Worm (Caenorhabditis elegans) whole organism, mixed stage, embryonic: Measurements from ENCODE around the gene asp-7.

Experiments used
- M03D4.4 ChIP-seq: sonication (generic microtip); optimal IDR thresholded peaks from 2 replicates; lab custom pipeline; 2017; ENCODE audit warnings: mild to moderate bottlenecking, missing genetic modification characterization, missing compliant biosample characterization
- bed-3 ChIP-seq: fragments of 200-800 bp; sonication (Bioruptor generic); optimal IDR thresholded peaks from 3 replicates; lab custom pipeline; 2018; ENCODE audit warnings: mild to moderate bottlenecking, missing genetic modification characterization, moderate library complexity, missing compliant biosample characterization
- blmp-1 ChIP-seq: fragments of 150-350 bp; optimal IDR thresholded peaks from 2 replicates; lab custom pipeline; 2014; ENCODE audit warnings: missing biosample characterization, missing genetic modification characterization
- ceh-39 ChIP-seq: fragments of 150-350 bp; optimal IDR thresholded peaks from 2 replicates; lab custom pipeline; 2014; ENCODE audit warnings: missing biosample characterization, missing genetic modification characterization
- ceh-43 ChIP-seq: fragments of 200-800 bp; sonication (Bioruptor generic); optimal IDR thresholded peaks from 2 replicates; lab custom pipeline; 2018; ENCODE audit warnings: mild to moderate bottlenecking, missing genetic modification characterization, moderate library complexity, missing compliant biosample characterization
- ceh-83 ChIP-seq: fragments of 200-800 bp; sonication (Bioruptor generic); optimal IDR thresholded peaks from 2 replicates; lab custom pipeline; 2018; ENCODE audit warnings: mild to moderate bottlenecking, missing genetic modification characterization, missing compliant biosample characterization
- ces-1 ChIP-seq: fragments of 150-350 bp; optimal IDR thresholded peaks from 2 replicates; lab custom pipeline; 2014; ENCODE audit warnings: missing biosample characterization, missing genetic modification reagents, missing genetic modification characterization
- cnd-1 ChIP-seq: fragments of 200-800 bp; sonication (Bioruptor generic); optimal IDR thresholded peaks from 2 replicates; lab custom pipeline; 2018; ENCODE audit warnings: mild to moderate bottlenecking, missing genetic modification characterization, missing compliant biosample characterization
- elt-1 ChIP-seq: sonication (generic microtip); optimal IDR thresholded peaks from 2 replicates; lab custom pipeline; 2017; ENCODE audit warnings: missing genetic modification characterization, mild to moderate bottlenecking, missing compliant biosample characterization, antibody characterized with exemption, moderate library complexity, borderline replicate concordance; ENCODE audit not compliant: insufficient read depth
- elt-3 ChIP-seq: fragments of 150-350 bp; optimal IDR thresholded peaks from 2 replicates; lab custom pipeline; 2014; ENCODE audit warnings: missing biosample characterization, missing genetic modification characterization
- flh-1 ChIP-seq: fragments of 200-800 bp; sonication (Bioruptor generic); optimal IDR thresholded peaks from 2 replicates; lab custom pipeline; 2018; ENCODE audit warnings: mild to moderate bottlenecking, missing genetic modification characterization, moderate library complexity, missing compliant biosample characterization
- ham-2 ChIP-seq: fragments of 200-800 bp; sonication (Bioruptor generic); optimal IDR thresholded peaks from 2 replicates; lab custom pipeline; 2018; ENCODE audit warnings: mild to moderate bottlenecking, missing genetic modification characterization, missing compliant biosample characterization
- hlh-1 ChIP-seq: fragments of 150-350 bp; optimal IDR thresholded peaks from 2 replicates; lab custom pipeline; 2014; ENCODE audit warnings: missing biosample characterization, missing genetic modification reagents, missing genetic modification characterization
- lin-13 ChIP-seq: fragments of 150-350 bp; optimal IDR thresholded peaks from 2 replicates; lab custom pipeline; 2014; ENCODE audit warnings: missing biosample characterization, missing genetic modification characterization
- lin-32 ChIP-seq: fragments of 200-800 bp; sonication (Bioruptor generic); optimal IDR thresholded peaks from 2 replicates; lab custom pipeline; 2018; ENCODE audit warnings: mild to moderate bottlenecking, missing genetic modification characterization, missing compliant biosample characterization
- lsy-2 ChIP-seq: fragments of 150-350 bp; optimal IDR thresholded peaks from 2 replicates; lab custom pipeline; 2014; ENCODE audit warnings: missing biosample characterization, missing genetic modification characterization
- mep-1 ChIP-seq: fragments of 150-350 bp; optimal IDR thresholded peaks from 2 replicates; lab custom pipeline; 2017; ENCODE audit warnings: missing biosample characterization, missing genetic modification reagents, missing genetic modification characterization, inconsistent platforms
- mls-2 ChIP-seq: sonication (generic microtip); optimal IDR thresholded peaks from 2 replicates; lab custom pipeline; 2016; ENCODE audit warnings: mild to moderate bottlenecking, missing genetic modification characterization, moderate library complexity, missing compliant biosample characterization
- nhr-12 ChIP-seq: fragments of 150-350 bp; optimal IDR thresholded peaks from 2 replicates; lab custom pipeline; 2014; ENCODE audit warnings: missing biosample characterization, missing genetic modification characterization
- nhr-2 ChIP-seq: fragments of 150-350 bp; optimal IDR thresholded peaks from 2 replicates; lab custom pipeline; 2014; ENCODE audit warnings: missing biosample characterization, missing genetic modification characterization
- nhr-237 ChIP-seq: fragments of 150-350 bp; optimal IDR thresholded peaks from 2 replicates; lab custom pipeline; 2014; ENCODE audit warnings: missing biosample characterization, missing genetic modification characterization
- nhr-28 ChIP-seq: fragments of 150-350 bp; optimal IDR thresholded peaks from 2 replicates; lab custom pipeline; 2014; ENCODE audit warnings: missing biosample characterization, missing genetic modification characterization
- nhr-76 ChIP-seq: sonication (generic microtip); optimal IDR thresholded peaks from 2 replicates; lab custom pipeline; 2017; ENCODE audit warnings: missing biosample characterization, missing genetic modification characterization
- pha-4 ChIP-seq: fragments of 150-350 bp; optimal IDR thresholded peaks from 2 replicates; lab custom pipeline; 2018; ENCODE audit warnings: missing biosample characterization, missing genetic modification reagents, missing genetic modification characterization
- sem-2 ChIP-seq: fragments of 200-800 bp; sonication (Bioruptor generic); optimal IDR thresholded peaks from 2 replicates; lab custom pipeline; 2018; ENCODE audit warnings: mild to moderate bottlenecking, missing genetic modification characterization, missing compliant biosample characterization
- snpc-4 ChIP-seq: fragments of 150-350 bp; optimal IDR thresholded peaks from 2 replicates; lab custom pipeline; 2014; ENCODE audit warnings: missing biosample characterization, missing genetic modification characterization
- sptf-1 ChIP-seq: sonication (generic microtip); optimal IDR thresholded peaks from 2 replicates; lab custom pipeline; 2017; ENCODE audit warnings: mild to moderate bottlenecking, missing genetic modification characterization, moderate library complexity, missing compliant biosample characterization
- tbx-8 ChIP-seq: fragments of 200-800 bp; sonication (Bioruptor generic); optimal IDR thresholded peaks from 2 replicates; lab custom pipeline; 2018; ENCODE audit warnings: mild to moderate bottlenecking, missing genetic modification characterization, moderate library complexity, missing compliant biosample characterization
- unc-120 ChIP-seq: sonication (generic microtip); optimal IDR thresholded peaks from 2 replicates; lab custom pipeline; 2017; ENCODE audit warnings: missing genetic modification characterization, missing compliant biosample characterization; ENCODE audit not compliant: poor library complexity, severe bottlenecking
- unc-39 ChIP-seq: fragments of 150-350 bp; optimal IDR thresholded peaks from 2 replicates; lab custom pipeline; 2014; ENCODE audit warnings: missing biosample characterization, missing genetic modification characterization
- unc-62 ChIP-seq: fragments of 150-350 bp; optimal IDR thresholded peaks from 2 replicates; lab custom pipeline; 2014; ENCODE audit warnings: missing biosample characterization, missing genetic modification reagents, missing genetic modification characterization
- zip-8 ChIP-seq: fragments of 150-350 bp; optimal IDR thresholded peaks from 2 replicates; lab custom pipeline; 2014; ENCODE audit warnings: missing biosample characterization, missing genetic modification characterization
- ztf-11 ChIP-seq: fragments of 150-350 bp; optimal IDR thresholded peaks from 2 replicates; lab custom pipeline; 2014; ENCODE audit warnings: missing biosample characterization, missing genetic modification characterization

The asp-7 gene

ce11 chrV:3038058-3038457, 10.0 kb downstream of the asp-7 start:
- TF ChIP-seq unc-62 (GFP tag; lab: Kevin White, UChicago): no peak
- TF ChIP-seq elt-3 (tag; lab: Kevin White, UChicago): no peak
- TF ChIP-seq blmp-1 (tag; lab: Kevin White, UChicago): no peak
- no peak for TF ChIP-seq tbx-8
- TF ChIP-seq lin-32 (GFP tag; lab: Kevin White, UChicago): no peak
- no peak for TF ChIP-seq mep-1 (tag; lab: Kevin White, UChicago)

- TF ChIP-seq flh-1 (no peak), unc-39 (tag; lab: Kevin White, UChicago) (no peak), zip-8 (tag; lab: Kevin White, UChicago) (no peak), ces-1 (no peak)
- TF ChIP-seq, all 35 proteins: peak for 0
Measured at ce11 chrV:3039282-3039681, 11.2 kb downstream of the asp-7 start, which contains the start of gene chpf-2. Gene chpf-2, minus strand, starts transcription at chrV:3039382.

ce11 chrV:3040930-3041329, 12.8 kb downstream of the asp-7 start:
- TF ChIP-seq cnd-1 (tag; lab: Kevin White, UChicago) (no peak), ceh-83 (GFP tag; lab: Kevin White, UChicago) (no peak), nhr-28 (tag; lab: Kevin White, UChicago) (no peak), zip-8 (tag; lab: Kevin White, UChicago) (no peak), sem-2 (GFP tag; lab: Kevin White, UChicago) (no peak), pha-4 (no peak), nhr-12 (no peak), elt-1 (tag; lab: Kevin White, UChicago) (no peak), nhr-76 (no peak), mls-2 (tag; lab: Kevin White, UChicago) (no peak), lsy-2 (tag; lab: Kevin White, UChicago) (no peak), nhr-2 (tag; lab: Kevin White, UChicago) (no peak), lin-13 (no peak), snpc-4 (tag; lab: Kevin White, UChicago) (no peak), hlh-1 (tag; lab: Kevin White, UChicago) (no peak), ceh-39 (no peak), unc-39 (tag; lab: Kevin White, UChicago) (no peak), unc-120 (no peak)

- TF ChIP-seq nhr-76 (no peak), lsy-2 (tag; lab: Kevin White, UChicago) (no peak), cnd-1 (tag; lab: Kevin White, UChicago) (no peak), sptf-1 (no peak), nhr-12 (no peak), ceh-39 (no peak), ztf-11 (tag; lab: Kevin White, UChicago) (no peak), lin-32 (GFP tag; lab: Kevin White, UChicago) (no peak), unc-39 (tag; lab: Kevin White, UChicago) (no peak), nhr-28 (tag; lab: Kevin White, UChicago) (no peak), elt-1 (tag; lab: Kevin White, UChicago) (no peak), nhr-2 (tag; lab: Kevin White, UChicago) (no peak), lin-13 (no peak), ceh-43 (no peak), unc-62 (GFP tag; lab: Kevin White, UChicago) (no peak), ceh-83 (GFP tag; lab: Kevin White, UChicago) (no peak), elt-3 (tag; lab: Kevin White, UChicago) (no peak)
Measured at ce11 chrV:3044837-3045236, 16.8 kb downstream of the asp-7 start, which contains the start of gene F59D6.1. Gene F59D6.1, plus strand, starts transcription at chrV:3045137.

ce11 chrV:3046364-3046763, 18.3 kb downstream of the asp-7 start:
- no peak for TF ChIP-seq unc-120
- no peak for TF ChIP-seq ztf-11 (tag; lab: Kevin White, UChicago)
- TF ChIP-seq nhr-28 (tag; lab: Kevin White, UChicago): no peak
- TF ChIP-seq ham-2: no peak
- no peak for TF ChIP-seq ceh-43
- no peak for TF ChIP-seq unc-62 (GFP tag; lab: Kevin White, UChicago)
- TF ChIP-seq snpc-4 (tag; lab: Kevin White, UChicago): no peak
- TF ChIP-seq pha-4: no peak
- TF ChIP-seq zip-8 (tag; lab: Kevin White, UChicago): no peak
- no peak for TF ChIP-seq nhr-237 (tag; lab: Kevin White, UChicago)
- no peak for TF ChIP-seq cnd-1 (tag; lab: Kevin White, UChicago)
- no peak for TF ChIP-seq ces-1
- TF ChIP-seq lin-32 (GFP tag; lab: Kevin White, UChicago): no peak
- TF ChIP-seq ceh-39: no peak
- TF ChIP-seq elt-1 (tag; lab: Kevin White, UChicago): no peak
- TF ChIP-seq M03D4.4 (tag; lab: Kevin White, UChicago): no peak
- TF ChIP-seq nhr-2 (tag; lab: Kevin White, UChicago): no peak
- no peak for TF ChIP-seq bed-3
- TF ChIP-seq nhr-12: no peak
